Fruit fly (Drosophila melanogaster): Measurements from ENCODE around the gene nbs.
A peak's percentile ranks its signal among the peaks of the same experiment; 100 is the strongest.

The nbs gene

DNA sequence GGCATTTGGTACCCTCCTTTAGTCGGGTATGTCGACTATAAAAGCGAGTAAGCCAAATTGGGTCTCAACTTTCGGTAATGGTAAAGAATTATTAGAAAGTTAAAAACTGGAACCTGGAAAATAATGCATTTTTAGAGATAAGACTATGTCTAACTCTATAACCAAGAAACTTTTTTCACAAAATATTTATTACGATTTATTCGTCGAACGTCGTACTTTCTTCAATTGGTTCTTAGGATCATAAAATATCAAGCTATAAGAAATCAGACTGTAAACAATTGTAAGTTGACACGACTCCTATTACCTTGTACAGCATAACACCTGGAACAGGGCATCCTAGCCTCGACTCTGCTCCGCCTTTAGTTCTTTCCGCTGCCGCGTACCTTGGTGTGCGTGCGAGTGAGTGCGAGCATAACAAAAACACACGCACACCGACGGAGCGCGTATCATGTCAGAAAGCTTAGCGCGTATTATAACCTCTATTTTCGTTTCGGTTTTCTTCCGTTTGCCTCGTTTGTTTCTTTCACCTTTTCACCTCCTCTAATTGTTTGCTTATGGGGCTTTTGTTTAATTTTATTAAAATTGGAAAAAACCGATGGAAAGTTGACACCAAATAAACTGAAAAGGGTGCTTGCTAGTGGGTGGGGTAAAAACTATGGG lies 30.0 kb downstream of the nbs start:
- peak; percentile 95 for TF ChIP-seq CG8159 (tag; optimal IDR thresholded peaks at IDR 0.05)
- peak; percentile 92 for TF ChIP-seq CG15710 (tag; optimal IDR thresholded peaks at IDR 0.05)
- TF ChIP-seq CG13204 (GFP tag; optimal IDR thresholded peaks at IDR 0.05) = peak; percentile 66
- peak; percentile 93 for TF ChIP-seq Snoo (tag; optimal IDR thresholded peaks at IDR 0.05)
- peak; percentile 87; the same call in 2 of the 3 replicates for TF ChIP-seq fd96Ca (GFP tag; IDR thresholded peaks at IDR 0.05)
- TF ChIP-seq EcR (GFP tag; optimal IDR thresholded peaks at IDR 0.05) = no peak
- TF ChIP-seq gl (tag; optimal IDR thresholded peaks at IDR 0.05) = peak; percentile 69
- TF ChIP-seq CG4496 (GFP tag; IDR thresholded peaks at IDR 0.05) = peak; percentile 82
- peak; percentile 93 for TF ChIP-seq Pif1A (GFP tag; optimal IDR thresholded peaks at IDR 0.05)
- TF ChIP-seq CG17806 (tag; optimal IDR thresholded peaks at IDR 0.05) = peak; percentile 83
- TF ChIP-seq D1 (tag; optimal IDR thresholded peaks at IDR 0.05) = peak; percentile 84
- peak; percentile 92 for TF ChIP-seq CG9948 (tag; optimal IDR thresholded peaks at IDR 0.05)
- peak; percentile 56; the same call in 1 of the 2 replicates for TF ChIP-seq rn (GFP tag; IDR thresholded peaks at IDR 0.05)
- peak; percentile 89 for TF ChIP-seq Pif1B (GFP tag; optimal IDR thresholded peaks at IDR 0.05)
- peak; percentile 94 for TF ChIP-seq CG8301 (tag; optimal IDR thresholded peaks at IDR 0.05)
- TF ChIP-seq CG34367 (tag; optimal IDR thresholded peaks at IDR 0.05) = peak; percentile 86
- TF ChIP-seq CG32121 (GFP tag; IDR thresholded peaks at IDR 0.05) = peak; percentile 73
- TF ChIP-seq Ets98B (GFP tag; IDR thresholded peaks at IDR 0.05) = peak; percentile 39; the same call in 1 of the 2 replicates
- TF ChIP-seq CG10348 (GFP tag; IDR thresholded peaks at IDR 0.05) = peak; percentile 56; the same call in 1 of the 2 replicates
- peak; percentile 97 for TF ChIP-seq CG14655 (GFP tag; optimal IDR thresholded peaks at IDR 0.05)
- TF ChIP-seq CG12605 (GFP tag; IDR thresholded peaks at IDR 0.05) = no peak

DNA sequence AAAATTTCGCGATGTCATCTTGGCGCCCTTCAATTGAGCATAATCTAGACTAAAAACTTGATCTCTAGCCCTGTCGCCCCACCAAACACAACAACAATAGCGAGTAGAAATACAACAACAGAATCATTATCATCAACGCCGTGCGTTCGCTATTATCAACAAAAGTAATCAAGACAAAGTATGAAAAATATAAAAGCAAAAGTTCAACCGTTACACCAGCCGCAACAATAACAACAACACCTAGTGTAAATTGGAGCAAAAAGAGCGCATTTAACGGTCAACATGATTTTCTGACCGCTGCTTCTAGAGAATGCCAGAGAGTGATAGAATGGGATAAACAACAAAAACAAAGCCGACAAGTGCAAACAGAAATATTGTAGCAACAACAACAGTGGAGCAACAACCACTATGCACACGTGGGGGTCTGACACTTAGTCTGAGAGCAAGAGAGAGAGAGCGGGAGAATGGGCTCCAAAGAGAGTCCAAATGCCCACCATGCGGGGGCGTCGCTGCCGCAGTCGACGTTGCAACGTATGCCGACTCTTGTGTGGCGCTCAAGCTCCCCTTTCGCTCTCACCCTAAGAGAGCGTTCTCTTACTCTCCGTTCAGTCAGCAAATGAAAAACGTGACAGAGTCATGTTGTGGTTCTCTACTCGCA lies 30.6 kb downstream of the nbs start:
- TF ChIP-seq EcR (GFP tag; optimal IDR thresholded peaks at IDR 0.05) (peak; percentile 80), Ets98B (GFP tag; IDR thresholded peaks at IDR 0.05) (peak; percentile 54; the same call in 1 of the 2 replicates), CG34367 (tag; optimal IDR thresholded peaks at IDR 0.05) (no peak), Snoo (tag; optimal IDR thresholded peaks at IDR 0.05) (no peak), CG12605 (GFP tag; IDR thresholded peaks at IDR 0.05) (peak; percentile 32; the same call in 1 of the 2 replicates), CG8301 (tag; optimal IDR thresholded peaks at IDR 0.05) (no peak)

DNA sequence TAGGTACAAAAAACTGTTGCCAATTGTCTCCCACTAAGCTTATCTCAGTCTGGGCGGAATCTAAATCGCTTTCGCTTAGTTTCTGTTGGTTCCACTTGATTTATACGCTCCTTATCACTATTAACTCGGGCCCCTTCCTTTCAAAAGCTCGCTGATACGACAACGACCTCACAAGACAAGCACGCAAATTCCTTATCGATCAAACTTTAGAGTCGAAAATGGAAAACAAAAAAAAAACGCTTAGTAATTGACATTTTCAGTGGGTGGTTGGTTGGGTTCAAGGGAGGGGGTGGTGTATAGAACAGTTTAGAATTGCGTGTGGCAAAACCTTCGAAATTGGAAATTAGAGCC lies 31.5 kb downstream of the nbs start:
- TF ChIP-seq CG15710 (tag; optimal IDR thresholded peaks at IDR 0.05) = no peak
- TF ChIP-seq CG4496 (GFP tag; IDR thresholded peaks at IDR 0.05) = no peak
- TF ChIP-seq Pif1B (GFP tag; optimal IDR thresholded peaks at IDR 0.05) = no peak
- no peak for TF ChIP-seq CG12605 (GFP tag; IDR thresholded peaks at IDR 0.05)
- TF ChIP-seq Pif1A (GFP tag; optimal IDR thresholded peaks at IDR 0.05) = no peak
- no peak for TF ChIP-seq Snoo (tag; optimal IDR thresholded peaks at IDR 0.05)
- no peak for TF ChIP-seq CG10348 (GFP tag; IDR thresholded peaks at IDR 0.05)
- no peak for TF ChIP-seq CG8301 (tag; optimal IDR thresholded peaks at IDR 0.05)
- TF ChIP-seq CG8159 (tag; optimal IDR thresholded peaks at IDR 0.05) = no peak
- no peak for TF ChIP-seq CG9948 (tag; optimal IDR thresholded peaks at IDR 0.05)
- TF ChIP-seq CG14655 (GFP tag; optimal IDR thresholded peaks at IDR 0.05) = no peak
- TF ChIP-seq D1 (tag; optimal IDR thresholded peaks at IDR 0.05) = no peak
- TF ChIP-seq CG32121 (GFP tag; IDR thresholded peaks at IDR 0.05) = no peak
- TF ChIP-seq CG13204 (GFP tag; optimal IDR thresholded peaks at IDR 0.05) = no peak
- TF ChIP-seq CG17806 (tag; optimal IDR thresholded peaks at IDR 0.05) = no peak
- TF ChIP-seq CG34367 (tag; optimal IDR thresholded peaks at IDR 0.05) = no peak
- TF ChIP-seq EcR (GFP tag; optimal IDR thresholded peaks at IDR 0.05) = no peak
- no peak for TF ChIP-seq gl (tag; optimal IDR thresholded peaks at IDR 0.05)

DNA sequence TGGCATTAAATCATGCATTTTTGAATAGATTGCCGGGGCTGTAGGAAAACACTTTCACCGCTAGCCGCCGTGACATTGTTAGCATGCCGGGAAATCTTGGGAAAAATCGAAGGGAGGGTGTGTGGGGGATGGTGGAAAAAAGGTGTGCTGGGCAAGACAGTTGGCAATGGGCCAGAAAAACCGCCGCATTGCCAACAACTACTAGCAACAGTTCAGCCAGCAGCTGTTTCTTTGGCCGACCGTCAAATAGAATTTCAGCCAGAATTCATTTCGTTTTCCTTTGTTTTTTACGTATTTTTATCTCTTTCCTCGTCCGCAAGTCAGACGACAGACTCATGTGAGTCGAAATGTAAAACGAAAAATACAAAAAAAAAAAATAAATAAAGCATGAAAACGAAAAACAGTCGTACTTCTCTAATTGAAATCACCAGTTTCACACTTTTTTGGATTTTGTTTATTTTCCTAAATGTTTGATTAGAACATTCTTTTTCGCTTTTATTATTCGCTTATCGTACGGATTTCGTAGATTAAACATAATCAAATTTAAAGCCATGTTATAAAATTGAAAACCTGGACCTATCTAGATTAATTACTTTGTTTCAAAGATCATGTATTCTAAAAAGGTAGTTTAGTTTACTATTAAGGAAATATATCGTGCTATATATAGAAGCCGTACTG lies 32.1 kb downstream of the nbs start:
- TF ChIP-seq gl (tag; optimal IDR thresholded peaks at IDR 0.05) (no peak), Snoo (tag; optimal IDR thresholded peaks at IDR 0.05) (peak; percentile 9), CG32121 (GFP tag; IDR thresholded peaks at IDR 0.05) (peak; percentile 91), CG4496 (GFP tag; IDR thresholded peaks at IDR 0.05) (peak; percentile 37; the same call in 1 of the 3 replicates), CG8301 (tag; optimal IDR thresholded peaks at IDR 0.05) (peak; percentile 19), Ets98B (GFP tag; IDR thresholded peaks at IDR 0.05) (no peak; the same call in 1 of the 2 replicates), CG14655 (GFP tag; optimal IDR thresholded peaks at IDR 0.05) (peak; percentile 26), CG12605 (GFP tag; IDR thresholded peaks at IDR 0.05) (0 out of 2 replicates have a peak, but pooled peaks have one; percentile 22), CG9948 (tag; optimal IDR thresholded peaks at IDR 0.05) (no peak), Pif1B (GFP tag; optimal IDR thresholded peaks at IDR 0.05) (no peak), CG34367 (tag; optimal IDR thresholded peaks at IDR 0.05) (no peak), D1 (tag; optimal IDR thresholded peaks at IDR 0.05) (no peak), CG8159 (tag; optimal IDR thresholded peaks at IDR 0.05) (no peak), rn (GFP tag; IDR thresholded peaks at IDR 0.05) (no peak), CG15710 (tag; optimal IDR thresholded peaks at IDR 0.05) (no peak), CG10348 (GFP tag; IDR thresholded peaks at IDR 0.05) (no peak), CG17806 (tag; optimal IDR thresholded peaks at IDR 0.05) (no peak), EcR (GFP tag; optimal IDR thresholded peaks at IDR 0.05) (no peak), fd96Ca (GFP tag; IDR thresholded peaks at IDR 0.05) (no peak), CG13204 (GFP tag; optimal IDR thresholded peaks at IDR 0.05) (no peak), Pif1A (GFP tag; optimal IDR thresholded peaks at IDR 0.05) (no peak)

DNA sequence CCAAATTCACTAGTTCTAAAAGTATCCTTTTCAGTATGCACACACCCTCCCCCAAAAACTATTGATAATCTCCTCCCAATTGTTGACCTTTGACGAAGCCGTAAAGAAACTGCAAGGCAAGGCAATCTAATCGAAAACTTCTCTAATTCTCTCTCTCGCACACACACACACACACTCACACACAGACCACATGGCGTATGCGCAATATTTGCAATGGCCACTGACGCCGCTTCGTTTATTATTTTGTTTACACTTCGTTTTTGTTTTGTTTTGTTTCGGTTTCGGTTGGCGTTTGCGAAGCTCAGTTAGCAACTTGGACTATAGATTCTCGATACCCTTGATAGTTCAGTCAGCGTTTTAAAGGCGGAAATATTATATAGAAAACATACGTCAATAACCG lies 33.2 kb downstream of the nbs start:
- TF ChIP-seq CG32121 (GFP tag; IDR thresholded peaks at IDR 0.05) = no peak
- no peak for TF ChIP-seq rn (GFP tag; IDR thresholded peaks at IDR 0.05)
- no peak for TF ChIP-seq EcR (GFP tag; optimal IDR thresholded peaks at IDR 0.05)
- TF ChIP-seq CG9948 (tag; optimal IDR thresholded peaks at IDR 0.05) = no peak
- no peak for TF ChIP-seq CG14655 (GFP tag; optimal IDR thresholded peaks at IDR 0.05)
- TF ChIP-seq Ets98B (GFP tag; IDR thresholded peaks at IDR 0.05) = no peak
- no peak for TF ChIP-seq CG10348 (GFP tag; IDR thresholded peaks at IDR 0.05)
- no peak for TF ChIP-seq CG34367 (tag; optimal IDR thresholded peaks at IDR 0.05)
- TF ChIP-seq CG4496 (GFP tag; IDR thresholded peaks at IDR 0.05) = no peak
- TF ChIP-seq Pif1B (GFP tag; optimal IDR thresholded peaks at IDR 0.05) = no peak
- TF ChIP-seq CG13204 (GFP tag; optimal IDR thresholded peaks at IDR 0.05) = no peak
- no peak for TF ChIP-seq CG12605 (GFP tag; IDR thresholded peaks at IDR 0.05)
- no peak for TF ChIP-seq Pif1A (GFP tag; optimal IDR thresholded peaks at IDR 0.05)
- TF ChIP-seq gl (tag; optimal IDR thresholded peaks at IDR 0.05) = no peak
- TF ChIP-seq D1 (tag; optimal IDR thresholded peaks at IDR 0.05) = no peak
- no peak for TF ChIP-seq fd96Ca (GFP tag; IDR thresholded peaks at IDR 0.05)
